Worm (Caenorhabditis elegans) whole organism, L4/young adult: ENCODE measurements around the gene fig-1.

Source experiments
- dao-5 ChIP-seq: sonication (generic microtip); optimal IDR thresholded peaks from 2 replicates; lab custom pipeline; 2016; ENCODE audit warnings: missing genotype, missing genetic modification characterization, moderate library complexity, missing compliant biosample characterization
- him-1 ChIP-seq: sonication (generic microtip); optimal IDR thresholded peaks from 2 replicates; lab custom pipeline; 2016; ENCODE audit warnings: missing genotype, missing genetic modification reagents, missing genetic modification characterization, missing compliant biosample characterization

- TF ChIP-seq dao-5 (tag; lab: Kevin White, UChicago) (no peak), him-1 (no peak)
These were observed 25.1 kb downstream of the fig-1 start, which contains the start of gene F17C11.13 for ce11 chrV:10955681-10956476.
